Worm (Caenorhabditis elegans) whole organism, L4 larva: ENCODE results near the gene metr-1.

Experiments used
- dpl-1 ChIP-seq: fragments of 150-350 bp; optimal IDR thresholded peaks from 2 replicates; lab custom pipeline; 2014; ENCODE audit warnings: missing biosample characterization, missing genetic modification reagents, missing genetic modification characterization
- egl-27 ChIP-seq: sonication (generic microtip); optimal IDR thresholded peaks from 3 replicates; lab custom pipeline; 2017; ENCODE audit warnings: missing biosample characterization, missing genetic modification reagents, missing genetic modification characterization
- nhr-11 ChIP-seq: fragments of 150-350 bp; optimal IDR thresholded peaks from 2 replicates; lab custom pipeline; 2014; ENCODE audit warnings: missing biosample characterization, missing genetic modification characterization
- rbr-2 ChIP-seq: sonication (generic microtip); optimal IDR thresholded peaks from 2 replicates; lab custom pipeline; 2016; ENCODE audit warnings: missing genotype, missing genetic modification characterization, missing compliant biosample characterization

ce11 chrII:10910219-10910618 lies 16.1 kb upstream of the metr-1 start, which contains the start of gene sra-11:
- TF ChIP-seq rbr-2 (tag; lab: Kevin White, UChicago) = no peak
- no peak for TF ChIP-seq nhr-11 (tag; lab: Kevin White, UChicago)
- no peak for TF ChIP-seq dpl-1
- no peak for TF ChIP-seq egl-27 (tag; lab: Kevin White, UChicago)
